Worm (Caenorhabditis elegans) whole organism, L1 larva: ENCODE measurements around the gene ZK1010.4.
A peak's percentile ranks its signal among the peaks of the same experiment; 100 is the strongest.

Experiments
- C04F5.9 ChIP-seq: sonication (generic microtip); optimal IDR thresholded peaks from 2 replicates; lab custom pipeline; 2016; ENCODE audit warnings: missing genetic modification characterization, missing compliant biosample characterization
- C16A3.4 ChIP-seq: fragments of 150-350 bp; optimal IDR thresholded peaks from 2 replicates; lab custom pipeline; 2014; ENCODE audit warnings: missing biosample characterization, missing genetic modification characterization
- C34B4.2 ChIP-seq: sonication (generic microtip); optimal IDR thresholded peaks from 2 replicates; lab custom pipeline; 2017; ENCODE audit warnings: mild to moderate bottlenecking, missing genetic modification characterization, missing compliant biosample characterization
- F16B12.6 ChIP-seq: fragments of 150-350 bp; optimal IDR thresholded peaks from 2 replicates; lab custom pipeline; 2014; ENCODE audit warnings: missing biosample characterization, missing genetic modification characterization
- Y116A8C.19 ChIP-seq: sonication (generic microtip); optimal IDR thresholded peaks from 2 replicates; lab custom pipeline; 2016; ENCODE audit warnings: missing compliant biosample characterization, missing genetic modification characterization, borderline replicate concordance
- alr-1 ChIP-seq: fragments of 200-800 bp; sonication (Bioruptor generic); optimal IDR thresholded peaks from 2 replicates; lab custom pipeline; 2018; ENCODE audit warnings: borderline replicate concordance, mild to moderate bottlenecking, missing genetic modification characterization, missing compliant biosample characterization
- ama-1 ChIP-seq: fragments of 150-350 bp; optimal IDR thresholded peaks from 2 replicates; lab custom pipeline; 2014
- blmp-1 ChIP-seq: fragments of 150-350 bp; optimal IDR thresholded peaks from 2 replicates; lab custom pipeline; 2014; ENCODE audit warnings: missing biosample characterization, missing genetic modification characterization
- ceh-88 ChIP-seq: fragments of 200-800 bp; sonication (Bioruptor generic); IDR thresholded peaks from 2 replicates; pipeline ENCODE4 v1.3.6; 2022; ENCODE audit warnings: missing genetic modification characterization, missing compliant biosample characterization
- ceh-90 ChIP-seq: sonication (generic microtip); optimal IDR thresholded peaks from 2 replicates; lab custom pipeline; 2016; ENCODE audit warnings: missing genetic modification characterization, missing compliant biosample characterization
- ces-1 ChIP-seq: fragments of 150-350 bp; optimal IDR thresholded peaks from 2 replicates; lab custom pipeline; 2014; ENCODE audit warnings: missing biosample characterization, missing genetic modification reagents, missing genetic modification characterization
- dpl-1 ChIP-seq, 3 experiments: fragments of 150-350 bp in 2 of 3; sonication (generic microtip) in 1 of 3; optimal IDR thresholded peaks; 2 replicates each; lab custom pipeline; 2014 to 2017; ENCODE audit warnings: missing biosample characterization in 3 of 3, missing genetic modification characterization in 3 of 3, missing genetic modification reagents in 3 of 3
- dsc-1 ChIP-seq: sonication (generic microtip); optimal IDR thresholded peaks from 2 replicates; lab custom pipeline; 2016; ENCODE audit warnings: mild to moderate bottlenecking, missing genetic modification characterization, missing compliant biosample characterization
- efl-3 ChIP-seq: fragments of 200-800 bp; sonication (Bioruptor generic); optimal IDR thresholded peaks from 2 replicates; lab custom pipeline; 2018; ENCODE audit warnings: mild to moderate bottlenecking, missing genetic modification characterization, missing compliant biosample characterization
- egl-13 ChIP-seq: sonication (generic microtip); optimal IDR thresholded peaks from 2 replicates; lab custom pipeline; 2016; ENCODE audit warnings: missing genotype, missing genetic modification reagents, missing genetic modification characterization, missing compliant biosample characterization
- egl-27 ChIP-seq, 2 experiments: fragments of 150-350 bp in 1 of 2; sonication (generic microtip); optimal IDR thresholded peaks; 3 replicates each; lab custom pipeline; 2017 to 2018; ENCODE audit warnings: missing biosample characterization in 2 of 2, missing genetic modification characterization in 2 of 2, missing genetic modification reagents in 2 of 2
- elt-2 ChIP-seq: sonication (generic microtip); optimal IDR thresholded peaks from 2 replicates; lab custom pipeline; 2016; ENCODE audit warnings: missing genetic modification characterization, mild to moderate bottlenecking, inconsistent platforms, missing compliant biosample characterization, missing genetic modification reagents
- ets-5 ChIP-seq: fragments of 200-800 bp; sonication (Bioruptor generic); IDR thresholded peaks from 2 replicates; pipeline ENCODE4 v1.3.6; 2022; ENCODE audit warnings: missing genetic modification characterization, missing compliant biosample characterization
- fkh-4 ChIP-seq: sonication (generic microtip); optimal IDR thresholded peaks from 2 replicates; lab custom pipeline; 2016; ENCODE audit warnings: missing compliant biosample characterization, missing genetic modification characterization, borderline replicate concordance
- grh-1 ChIP-seq: fragments of 200-800 bp; sonication (Bioruptor generic); IDR thresholded peaks from 2 replicates; pipeline ENCODE4 v1.3.6; 2022; ENCODE audit warnings: missing genetic modification reagents, missing genetic modification characterization, missing compliant biosample characterization
- isw-1 ChIP-seq: fragments of 200-800 bp; sonication (Bioruptor generic); IDR thresholded peaks from 2 replicates; pipeline ENCODE4 v1.3.6; 2022; ENCODE audit warnings: missing genetic modification characterization, missing compliant biosample characterization
- lin-13 ChIP-seq: fragments of 150-350 bp; optimal IDR thresholded peaks from 2 replicates; lab custom pipeline; 2014; ENCODE audit warnings: missing biosample characterization, missing genetic modification reagents, missing genetic modification characterization
- lin-14 ChIP-seq: fragments of 200-800 bp; sonication (Bioruptor generic); optimal IDR thresholded peaks from 2 replicates; lab custom pipeline; 2018; ENCODE audit warnings: mild to moderate bottlenecking, missing genetic modification characterization, moderate library complexity, missing compliant biosample characterization
- lin-15B ChIP-seq: fragments of 150-350 bp; sonication (generic microtip); optimal IDR thresholded peaks from 3 replicates; lab custom pipeline; 2014; ENCODE audit warnings: missing biosample characterization, missing genetic modification characterization
- lir-3 ChIP-seq: sonication (generic microtip); optimal IDR thresholded peaks from 2 replicates; lab custom pipeline; 2016; ENCODE audit warnings: mild to moderate bottlenecking, missing genetic modification characterization, moderate library complexity, missing compliant biosample characterization; ENCODE audit not compliant: poor library complexity
- lsy-2 ChIP-seq, 2 experiments: fragments of 150-350 bp; optimal IDR thresholded peaks; 2 replicates each; lab custom pipeline; 2014; ENCODE audit warnings: missing biosample characterization in 2 of 2, missing genetic modification characterization in 2 of 2
- mdl-1 ChIP-seq, 2 experiments: fragments of 150-350 bp; optimal IDR thresholded peaks; 2 replicates each; lab custom pipeline; 2014 to 2017; ENCODE audit warnings: missing biosample characterization in 2 of 2, missing genetic modification characterization in 2 of 2, inconsistent platforms in 1 of 2
- mef-2 ChIP-seq: fragments of 150-350 bp; optimal IDR thresholded peaks from 2 replicates; lab custom pipeline; 2014; ENCODE audit warnings: missing biosample characterization, missing genetic modification characterization
- mep-1 ChIP-seq: fragments of 150-350 bp; optimal IDR thresholded peaks from 2 replicates; lab custom pipeline; 2014; ENCODE audit warnings: missing biosample characterization, missing genetic modification characterization
- nhr-11 ChIP-seq: fragments of 150-350 bp; optimal IDR thresholded peaks from 2 replicates; lab custom pipeline; 2014; ENCODE audit warnings: missing biosample characterization, missing genetic modification characterization
- nhr-12 ChIP-seq: sonication (generic microtip); optimal IDR thresholded peaks from 2 replicates; lab custom pipeline; 2017; ENCODE audit warnings: missing biosample characterization, missing genetic modification characterization
- nhr-20 ChIP-seq: sonication (generic microtip); optimal IDR thresholded peaks from 2 replicates; lab custom pipeline; 2016; ENCODE audit warnings: mild to moderate bottlenecking, missing genetic modification characterization, missing compliant biosample characterization
- nhr-47 ChIP-seq: sonication (generic microtip); optimal IDR thresholded peaks from 2 replicates; lab custom pipeline; 2016; ENCODE audit warnings: mild to moderate bottlenecking, missing genetic modification characterization, moderate library complexity, missing compliant biosample characterization
- nhr-90 ChIP-seq: sonication (generic microtip); optimal IDR thresholded peaks from 2 replicates; lab custom pipeline; 2016; ENCODE audit warnings: mild to moderate bottlenecking, missing genetic modification characterization, missing compliant biosample characterization; ENCODE audit not compliant: poor library complexity
- skn-1 ChIP-seq: fragments of 150-350 bp; optimal IDR thresholded peaks from 2 replicates; lab custom pipeline; 2014; ENCODE audit warnings: missing biosample characterization, missing genetic modification characterization
- snpc-4 ChIP-seq: fragments of 150-350 bp; optimal IDR thresholded peaks from 2 replicates; lab custom pipeline; 2014; ENCODE audit warnings: missing biosample characterization, missing genetic modification characterization
- sptf-1 ChIP-seq: fragments of 150-350 bp; optimal IDR thresholded peaks from 2 replicates; lab custom pipeline; 2014; ENCODE audit warnings: missing biosample characterization, missing genetic modification characterization
- swsn-7 ChIP-seq: sonication (generic microtip); optimal IDR thresholded peaks from 2 replicates; lab custom pipeline; 2016; ENCODE audit warnings: missing genetic modification characterization, missing compliant biosample characterization
- tbx-2 ChIP-seq: sonication (generic microtip); optimal IDR thresholded peaks from 2 replicates; lab custom pipeline; 2016; ENCODE audit warnings: missing genetic modification characterization, missing compliant biosample characterization
- vab-15 ChIP-seq: sonication (generic microtip); optimal IDR thresholded peaks from 2 replicates; lab custom pipeline; 2017; ENCODE audit warnings: missing genotype, mild to moderate bottlenecking, missing genetic modification characterization, missing compliant biosample characterization
- xbp-1 ChIP-seq: sonication (generic microtip); optimal IDR thresholded peaks from 2 replicates; lab custom pipeline; 2016; ENCODE audit warnings: missing genetic modification characterization, missing compliant biosample characterization
- zag-1 ChIP-seq: fragments of 150-350 bp; optimal IDR thresholded peaks from 2 replicates; lab custom pipeline; 2014; ENCODE audit warnings: missing biosample characterization, missing genetic modification characterization
- zip-4 ChIP-seq: fragments of 200-800 bp; sonication (Bioruptor generic); optimal IDR thresholded peaks from 2 replicates; lab custom pipeline; 2018; ENCODE audit warnings: mild to moderate bottlenecking, missing genetic modification characterization, moderate library complexity, missing compliant biosample characterization

ZK1010.4 gene

DNA sequence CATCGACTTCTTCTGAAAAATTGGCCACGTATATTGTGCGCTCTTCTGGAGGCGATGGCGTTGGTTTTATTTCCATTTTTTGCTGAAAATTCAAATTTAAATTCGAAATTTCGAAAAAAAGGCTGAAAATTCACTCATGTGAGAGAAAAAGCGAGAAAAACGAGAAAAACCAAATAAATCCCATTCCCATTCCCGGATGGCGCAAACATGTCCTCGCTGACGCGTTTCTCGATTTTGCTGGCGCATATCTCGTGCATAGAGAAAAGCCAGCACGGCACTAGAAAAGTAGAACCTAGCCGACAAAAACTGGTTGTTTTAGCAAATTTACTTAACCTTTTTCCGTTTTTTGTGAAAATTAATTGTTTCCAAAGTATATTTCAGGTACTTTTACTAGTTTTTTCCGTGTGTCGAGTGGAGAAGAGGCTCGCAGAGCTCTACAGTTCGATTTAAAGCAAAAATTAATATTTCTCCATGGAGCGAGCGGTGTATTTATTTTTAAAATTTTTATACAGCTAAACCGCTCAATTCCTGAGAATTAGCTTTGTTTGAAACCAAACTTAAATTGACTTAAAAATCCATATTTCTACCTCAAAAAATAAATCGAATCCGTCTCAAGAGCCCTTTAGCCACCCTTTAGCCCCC is 49.0 kb upstream of the ZK1010.4 start, which contains the start of gene rbm-7 (continued):
- no peak for TF ChIP-seq C34B4.2
- TF ChIP-seq skn-1, result peak; percentile 64
- peak; percentile 87 to 89 for TF ChIP-seq lsy-2 (tag; optimal IDR thresholded peaks at IDR 0.05; lab: Kevin White, UChicago)
- TF ChIP-seq nhr-20, result peak; percentile 70
- peak; percentile 67 for TF ChIP-seq lin-15B (tag; lab: Kevin White, UChicago)
- TF ChIP-seq egl-27 (tag; optimal IDR thresholded peaks at IDR 0.05; lab: Kevin White, UChicago), result no peak
- TF ChIP-seq isw-1 (GFP tag; lab: Robert Waterston, UW), result peak; percentile 69
- peak; percentile 60 to 80 (median 77) for TF ChIP-seq dpl-1 (GFP tag; optimal IDR thresholded peaks at IDR 0.05; lab: Kevin White, UChicago)
- TF ChIP-seq tbx-2 (tag; lab: Kevin White, UChicago), result peak; percentile 79
- peak; percentile 53; the same call in 1 of the 2 replicates for TF ChIP-seq grh-1 (GFP tag; lab: Robert Waterston, UW)
- TF ChIP-seq mdl-1 (tag; optimal IDR thresholded peaks at IDR 0.05; lab: Kevin White, UChicago), result peak in 1 of 2 experiments; percentile 59
- peak; percentile 52 for TF ChIP-seq C16A3.4 (tag; lab: Kevin White, UChicago)
- TF ChIP-seq zag-1, result no peak
- peak; percentile 73 for TF ChIP-seq F16B12.6 (tag; lab: Kevin White, UChicago)
- no peak for TF ChIP-seq ama-1 (lab: Kevin White, UChicago)
- TF ChIP-seq ets-5 (GFP tag; lab: Robert Waterston, UW), result no peak
- TF ChIP-seq ces-1 (GFP tag; lab: Kevin White, UChicago), result no peak
- no peak for TF ChIP-seq zip-4 (GFP tag; lab: Kevin White, UChicago)
- TF ChIP-seq C04F5.9 (tag; lab: Kevin White, UChicago), result peak; percentile 26
- no peak for TF ChIP-seq nhr-11 (tag; lab: Kevin White, UChicago)
- TF ChIP-seq vab-15 (tag; lab: Kevin White, UChicago), result no peak
- TF ChIP-seq ceh-90, result peak; percentile 4
- peak; percentile 52 for TF ChIP-seq snpc-4 (tag; lab: Kevin White, UChicago)
- TF ChIP-seq lin-13 (GFP tag; lab: Kevin White, UChicago), result peak; percentile 60
- no peak for TF ChIP-seq Y116A8C.19
- no peak for TF ChIP-seq alr-1 (tag; lab: Kevin White, UChicago)
- no peak for TF ChIP-seq efl-3
- peak; percentile 76 for TF ChIP-seq nhr-90 (tag; lab: Kevin White, UChicago)
- TF ChIP-seq egl-13, result no peak
- no peak for TF ChIP-seq lin-14 (GFP tag; lab: Kevin White, UChicago)
- TF ChIP-seq nhr-47 (tag; lab: Kevin White, UChicago), result peak; percentile 91
- no peak for TF ChIP-seq mef-2 (tag; lab: Kevin White, UChicago)
- peak; percentile 65 for TF ChIP-seq blmp-1 (tag; lab: Kevin White, UChicago)
- TF ChIP-seq dsc-1 (tag; lab: Kevin White, UChicago), result peak; percentile 71
- TF ChIP-seq nhr-12, result no peak
- TF ChIP-seq fkh-4 (tag; lab: Kevin White, UChicago), result no peak
- peak; percentile 24 for TF ChIP-seq elt-2
- no peak for TF ChIP-seq ceh-88 (GFP tag; lab: Robert Waterston, UW)
- no peak for TF ChIP-seq sptf-1 (tag; lab: Kevin White, UChicago)
- TF ChIP-seq xbp-1 (tag; lab: Kevin White, UChicago), result peak; percentile 76
- TF ChIP-seq mep-1 (tag; lab: Kevin White, UChicago), result peak; percentile 92
- peak; percentile 80 for TF ChIP-seq swsn-7 (tag; lab: Kevin White, UChicago)
- no peak for TF ChIP-seq lir-3
